Worm (Caenorhabditis elegans): Measurements from ENCODE around the gene lin-18.

lin-18 gene

ce11 chrX:3949026-3949425, 9.3 kb upstream of the lin-18 start:
- no peak for TF ChIP-seq ztf-29 (GFP tag; IDR thresholded peaks at IDR 0.05)
- TF ChIP-seq flt-1 (GFP tag; IDR thresholded peaks at IDR 0.05): no peak
- TF ChIP-seq ztf-23 (GFP tag; IDR thresholded peaks at IDR 0.05): no peak
- no peak for TF ChIP-seq T22C8.4 (GFP tag; IDR thresholded peaks at IDR 0.05)
- no peak for TF ChIP-seq klf-2 (GFP tag; conservative IDR thresholded peaks at IDR 0.05)
- TF ChIP-seq tab-1 (GFP tag; IDR thresholded peaks at IDR 0.05): no peak
- no peak for TF ChIP-seq ref-1 (GFP tag; conservative IDR thresholded peaks at IDR 0.05)
- no peak for TF ChIP-seq med-1 (GFP tag; optimal IDR thresholded peaks at IDR 0.05; ENCODE audit: insufficient read depth)

- TF ChIP-seq flt-1 (GFP tag; IDR thresholded peaks at IDR 0.05) (no peak), tab-1 (GFP tag; IDR thresholded peaks at IDR 0.05) (no peak), med-1 (GFP tag; optimal IDR thresholded peaks at IDR 0.05; ENCODE audit: insufficient read depth) (no peak), klf-2 (GFP tag; conservative IDR thresholded peaks at IDR 0.05) (no peak), ref-1 (GFP tag; conservative IDR thresholded peaks at IDR 0.05) (no peak), T22C8.4 (GFP tag; IDR thresholded peaks at IDR 0.05) (no peak), cog-1 (tag; optimal IDR thresholded peaks at IDR 0.05) (no peak), ztf-23 (GFP tag; IDR thresholded peaks at IDR 0.05) (no peak), ztf-29 (GFP tag; IDR thresholded peaks at IDR 0.05) (no peak)
Observed at ce11 chrX:3949763-3950162, 8.6 kb upstream of the lin-18 start.

ce11 chrX:3952737-3953136, 5.6 kb upstream of the lin-18 start:
- TF ChIP-seq tab-1 (GFP tag; IDR thresholded peaks at IDR 0.05) (no peak), flt-1 (GFP tag; IDR thresholded peaks at IDR 0.05) (no peak), cog-1 (tag; optimal IDR thresholded peaks at IDR 0.05) (no peak), T22C8.4 (GFP tag; IDR thresholded peaks at IDR 0.05) (no peak), ref-1 (GFP tag; conservative IDR thresholded peaks at IDR 0.05) (no peak), ztf-29 (GFP tag; IDR thresholded peaks at IDR 0.05) (no peak), med-1 (GFP tag; optimal IDR thresholded peaks at IDR 0.05; ENCODE audit: insufficient read depth) (no peak), klf-2 (GFP tag; conservative IDR thresholded peaks at IDR 0.05) (no peak), ztf-23 (GFP tag; IDR thresholded peaks at IDR 0.05) (no peak)

- TF ChIP-seq cog-1 (tag; optimal IDR thresholded peaks at IDR 0.05) (no peak), tab-1 (GFP tag; IDR thresholded peaks at IDR 0.05) (no peak), ref-1 (GFP tag; conservative IDR thresholded peaks at IDR 0.05) (no peak), T22C8.4 (GFP tag; IDR thresholded peaks at IDR 0.05) (no peak), ztf-23 (GFP tag; IDR thresholded peaks at IDR 0.05) (no peak), ztf-29 (GFP tag; IDR thresholded peaks at IDR 0.05) (no peak), flt-1 (GFP tag; IDR thresholded peaks at IDR 0.05) (no peak), klf-2 (GFP tag; conservative IDR thresholded peaks at IDR 0.05) (no peak), med-1 (GFP tag; optimal IDR thresholded peaks at IDR 0.05; ENCODE audit: insufficient read depth) (no peak)
Observed at ce11 chrX:3957475-3958204, 712 bp upstream of the lin-18 start.

ce11 chrX:3959221-3959620, 869 bp downstream of the lin-18 start:
- no peak for TF ChIP-seq T22C8.4 (GFP tag; IDR thresholded peaks at IDR 0.05)
- TF ChIP-seq med-1 (GFP tag; optimal IDR thresholded peaks at IDR 0.05; ENCODE audit: insufficient read depth): no peak
- TF ChIP-seq flt-1 (GFP tag; IDR thresholded peaks at IDR 0.05): no peak
- TF ChIP-seq ztf-23 (GFP tag; IDR thresholded peaks at IDR 0.05): no peak
- TF ChIP-seq klf-2 (GFP tag; conservative IDR thresholded peaks at IDR 0.05): no peak
- no peak for TF ChIP-seq cog-1 (tag; optimal IDR thresholded peaks at IDR 0.05)
- no peak for TF ChIP-seq tab-1 (GFP tag; IDR thresholded peaks at IDR 0.05)
- no peak for TF ChIP-seq ztf-29 (GFP tag; IDR thresholded peaks at IDR 0.05)
- TF ChIP-seq ref-1 (GFP tag; conservative IDR thresholded peaks at IDR 0.05): no peak

ce11 chrX:3960345-3960744, 2.0 kb downstream of the lin-18 start:
- TF ChIP-seq ztf-29 (GFP tag; IDR thresholded peaks at IDR 0.05) (no peak), tab-1 (GFP tag; IDR thresholded peaks at IDR 0.05) (no peak), med-1 (GFP tag; optimal IDR thresholded peaks at IDR 0.05; ENCODE audit: insufficient read depth) (no peak), cog-1 (tag; optimal IDR thresholded peaks at IDR 0.05) (no peak), T22C8.4 (GFP tag; IDR thresholded peaks at IDR 0.05) (no peak)

ce11 chrX:3966332-3966731, 8.0 kb downstream of the lin-18 start, which contains the start of gene C16B8.2:
Gene C16B8.2, minus strand, starts transcription at chrX:3966432.
- TF ChIP-seq tab-1 (GFP tag; IDR thresholded peaks at IDR 0.05) (no peak), flt-1 (GFP tag; IDR thresholded peaks at IDR 0.05) (no peak), cog-1 (tag; optimal IDR thresholded peaks at IDR 0.05) (no peak), med-1 (GFP tag; optimal IDR thresholded peaks at IDR 0.05; ENCODE audit: insufficient read depth) (no peak), ref-1 (GFP tag; conservative IDR thresholded peaks at IDR 0.05) (no peak)

- TF ChIP-seq cog-1 (tag; optimal IDR thresholded peaks at IDR 0.05): no peak
- TF ChIP-seq ztf-29 (GFP tag; IDR thresholded peaks at IDR 0.05): no peak
- TF ChIP-seq ztf-23 (GFP tag; IDR thresholded peaks at IDR 0.05): no peak
- TF ChIP-seq med-1 (GFP tag; optimal IDR thresholded peaks at IDR 0.05; ENCODE audit: insufficient read depth): no peak
- TF ChIP-seq T22C8.4 (GFP tag; IDR thresholded peaks at IDR 0.05): no peak
- no peak for TF ChIP-seq klf-2 (GFP tag; conservative IDR thresholded peaks at IDR 0.05)
- no peak for TF ChIP-seq tab-1 (GFP tag; IDR thresholded peaks at IDR 0.05)
- TF ChIP-seq ref-1 (GFP tag; conservative IDR thresholded peaks at IDR 0.05): no peak
- TF ChIP-seq flt-1 (GFP tag; IDR thresholded peaks at IDR 0.05): no peak
Observed at ce11 chrX:3968209-3968960, 10.0 kb downstream of the lin-18 start, which contains the start of gene C16B8.3. Gene C16B8.3, minus strand, starts transcription at chrX:3968634.

ce11 chrX:3969353-3969752, 11.0 kb downstream of the lin-18 start:
- peak; percentile 79 for TF ChIP-seq T22C8.4 (GFP tag; IDR thresholded peaks at IDR 0.05)
- TF ChIP-seq ztf-29 (GFP tag; IDR thresholded peaks at IDR 0.05): peak; percentile 84
- TF ChIP-seq med-1 (GFP tag; optimal IDR thresholded peaks at IDR 0.05; ENCODE audit: insufficient read depth): peak; percentile 52
- TF ChIP-seq ztf-23 (GFP tag; IDR thresholded peaks at IDR 0.05): peak; percentile 83
- TF ChIP-seq flt-1 (GFP tag; IDR thresholded peaks at IDR 0.05): peak; percentile 92
- TF ChIP-seq klf-2 (GFP tag; conservative IDR thresholded peaks at IDR 0.05): no peak; the same call in 1 of the 2 replicates
- no peak for TF ChIP-seq cog-1 (tag; optimal IDR thresholded peaks at IDR 0.05)
- TF ChIP-seq tab-1 (GFP tag; IDR thresholded peaks at IDR 0.05): peak; percentile 87
- peak; percentile 73 for TF ChIP-seq ref-1 (GFP tag; conservative IDR thresholded peaks at IDR 0.05)
